Fruit fly (Drosophila melanogaster) whole organism, pupa: Measurements from ENCODE around the gene CG4462.

Experiments
- CG14655 ChIP-seq: fragments of 200-800 bp; sonication (Bioruptor generic); optimal IDR thresholded peaks from 3 replicates; lab custom pipeline; 2017; ENCODE audit warnings: mild to moderate bottlenecking, missing biosample characterization, missing genetic modification reagents, missing genetic modification characterization
- CG9948 ChIP-seq: fragments of 200-800 bp; sonication (Bioruptor generic); optimal IDR thresholded peaks from 2 replicates; lab custom pipeline; 2018; ENCODE audit warnings: missing biosample characterization, mild to moderate bottlenecking, missing genetic modification characterization, moderate library complexity
- Ets98B ChIP-seq: fragments of 200-800 bp; sonication (Bioruptor generic); IDR thresholded peaks from 2 replicates; pipeline ENCODE4 v1.3.6; 2022; ENCODE audit warnings: missing biosample characterization, missing genetic modification characterization

DNA sequence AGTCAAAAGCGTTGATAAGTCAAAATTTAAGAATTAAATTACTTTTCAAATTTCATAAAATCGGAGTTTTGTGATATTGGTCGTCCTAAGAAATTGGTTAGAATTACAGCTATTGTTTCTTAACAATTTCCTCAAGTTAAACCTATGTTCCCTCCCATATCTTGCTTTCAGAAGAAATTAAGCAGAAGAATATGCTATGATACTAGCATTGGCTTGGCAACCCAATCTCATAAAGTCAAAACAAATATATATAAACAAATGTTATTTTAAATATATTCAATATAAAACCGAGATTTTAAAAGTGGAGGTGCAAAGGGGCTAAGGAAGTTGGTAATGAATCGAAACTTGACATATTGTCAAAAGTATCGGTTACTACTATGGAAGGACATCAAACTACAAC lies 47.4 kb upstream of the CG4462 start, which contains the start of gene CG31213:
- TF ChIP-seq CG9948 (tag; lab: Kevin White, UChicago): no peak
- no peak for TF ChIP-seq CG14655 (GFP tag; lab: Kevin White, UChicago)
- no peak for TF ChIP-seq Ets98B (GFP tag; lab: Robert Waterston, UW)
